Worm (Caenorhabditis elegans): ENCODE results near the gene snet-1.

ce11 chrX:3659192-3659591, 9.6 kb downstream of the snet-1 start, which contains the start of gene R11G1.1:
- TF ChIP-seq fax-1 (tag; optimal IDR thresholded peaks at IDR 0.05) (no peak), ceh-6 (GFP tag; optimal IDR thresholded peaks at IDR 0.05) (no peak), hlh-15 (tag; optimal IDR thresholded peaks at IDR 0.05) (no peak), Y22D7AL.16 (tag; optimal IDR thresholded peaks at IDR 0.05) (no peak), ama-1 (optimal IDR thresholded peaks at IDR 0.05) (no peak), ref-2 (tag; optimal IDR thresholded peaks at IDR 0.05) (no peak), nfya-1 (tag; optimal IDR thresholded peaks at IDR 0.05) (no peak), mec-3 (tag; optimal IDR thresholded peaks at IDR 0.05; ENCODE audit: borderline replicate concordance) (no peak), che-1 (tag; optimal IDR thresholded peaks at IDR 0.05) (no peak), pqm-1 (tag; optimal IDR thresholded peaks at IDR 0.05) (no peak)

Measured in whole organism, late embryonic.